Fruit fly (Drosophila melanogaster) whole organism, embryonic: ENCODE measurements around the gene Pez.

ENCODE experiments used
- ATbp ChIP-seq: fragments of 200-800 bp; sonication (Bioruptor generic); optimal IDR thresholded peaks from 2 replicates; lab custom pipeline; 2017; ENCODE audit warnings: missing biosample characterization, mild to moderate bottlenecking, missing genetic modification characterization, missing genetic modification reagents
- Ada2b ChIP-seq: fragments of 200-800 bp; sonication (Bioruptor generic); IDR thresholded peaks from 2 replicates; pipeline ENCODE4 v1.3.6; 2022; ENCODE audit warnings: missing biosample characterization, missing genetic modification characterization
- Adf1 ChIP-seq: fragments of 200-800 bp; sonication (Bioruptor generic); IDR thresholded peaks from 2 replicates; pipeline ENCODE4 v1.3.6; 2022; ENCODE audit warnings: missing biosample characterization, missing genetic modification characterization
- Asciz ChIP-seq: fragments of 200-800 bp; sonication (Bioruptor generic); optimal IDR thresholded peaks from 2 replicates; lab custom pipeline; 2017; ENCODE audit warnings: missing biosample characterization, mild to moderate bottlenecking, missing genetic modification characterization, missing genetic modification reagents
- Awh ChIP-seq: fragments of 200-800 bp; sonication (Bioruptor generic); IDR thresholded peaks from 2 replicates; pipeline ENCODE4, ENCODE4 v1.3.6; 2022; ENCODE audit warnings: missing biosample characterization, missing genetic modification characterization
- B-H2 ChIP-seq: fragments of 200-800 bp; sonication (Bioruptor generic); optimal IDR thresholded peaks from 2 replicates; lab custom pipeline; 2018; ENCODE audit warnings: missing biosample characterization, mild to moderate bottlenecking, missing genetic modification characterization
- Bgb ChIP-seq: fragments of 200-800 bp; sonication (Bioruptor generic); IDR thresholded peaks from 2 replicates; pipeline ENCODE4 v1.3.6; 2022; ENCODE audit warnings: missing biosample characterization, missing genetic modification characterization; ENCODE audit not compliant: partially characterized antibody
- CG10431 ChIP-seq: fragments of 200-800 bp; sonication (Bioruptor generic); optimal IDR thresholded peaks from 3 replicates; lab custom pipeline; 2018; ENCODE audit warnings: missing biosample characterization, mild to moderate bottlenecking, missing genetic modification characterization
- CG10543 ChIP-seq: fragments of 200-800 bp; sonication (Bioruptor generic); optimal IDR thresholded peaks from 3 replicates; lab custom pipeline; 2017; ENCODE audit warnings: missing biosample characterization, mild to moderate bottlenecking, missing genetic modification characterization, moderate library complexity
- CG1602 ChIP-seq: fragments of 200-800 bp; sonication (Bioruptor generic); optimal IDR thresholded peaks from 3 replicates; lab custom pipeline; 2016; ENCODE audit warnings: missing biosample characterization, missing genetic modification characterization
- CG17186 ChIP-seq: fragments of 200-800 bp; sonication (Bioruptor generic); optimal IDR thresholded peaks from 3 replicates; lab custom pipeline; 2017; ENCODE audit warnings: missing biosample characterization, missing genetic modification reagents, missing genetic modification characterization
- CG17829 ChIP-seq: fragments of 200-800 bp; optimal IDR thresholded peaks from 2 replicates; lab custom pipeline; 2019; ENCODE audit warnings: missing biosample characterization, mild to moderate bottlenecking, missing genetic modification characterization, moderate library complexity
- CG18262 ChIP-seq: fragments of 200-800 bp; optimal IDR thresholded peaks from 3 replicates; lab custom pipeline; 2019; ENCODE audit warnings: missing biosample characterization, mild to moderate bottlenecking, missing genetic modification characterization, moderate library complexity
- CG2202 ChIP-seq: fragments of 200-800 bp; sonication (Bioruptor generic); optimal IDR thresholded peaks from 2 replicates; lab custom pipeline; 2018; ENCODE audit warnings: missing biosample characterization, mild to moderate bottlenecking, missing genetic modification characterization
- CG3065 ChIP-seq: fragments of 200-800 bp; sonication (Bioruptor generic); optimal IDR thresholded peaks from 2 replicates; lab custom pipeline; 2016; ENCODE audit warnings: missing biosample characterization, missing genetic modification characterization
- CG33557 ChIP-seq: fragments of 200-800 bp; sonication (Bioruptor generic); optimal IDR thresholded peaks from 2 replicates; lab custom pipeline; 2019; ENCODE audit warnings: missing biosample characterization, mild to moderate bottlenecking, missing genetic modification characterization, moderate library complexity
- CG34422 ChIP-seq: fragments of 200-800 bp; sonication (Bioruptor generic); IDR thresholded peaks from 3 replicates; pipeline ENCODE4 v1.3.6; 2022; ENCODE audit warnings: missing biosample characterization, missing genetic modification characterization
- CG3995 ChIP-seq: fragments of 200-800 bp; sonication (Bioruptor generic); optimal IDR thresholded peaks from 3 replicates; lab custom pipeline; 2016; ENCODE audit warnings: missing biosample characterization, missing genetic modification characterization
- CG5180 ChIP-seq: fragments of 200-800 bp; sonication (Bioruptor generic); optimal IDR thresholded peaks from 3 replicates; lab custom pipeline; 2017; ENCODE audit warnings: missing biosample characterization, missing genetic modification characterization, mild to moderate bottlenecking, moderate library complexity, missing genetic modification reagents
- CG5953 ChIP-seq: fragments of 200-800 bp; sonication (Bioruptor generic); IDR thresholded peaks from 2 replicates; pipeline ENCODE4 v1.3.6; 2022; ENCODE audit warnings: missing biosample characterization, missing genetic modification characterization
- CG6254 ChIP-seq: fragments of 200-800 bp; sonication (Bioruptor generic); optimal IDR thresholded peaks from 3 replicates; lab custom pipeline; 2017; ENCODE audit warnings: mild to moderate bottlenecking, missing biosample characterization, missing genetic modification reagents, missing genetic modification characterization
- CG8388 ChIP-seq: fragments of 200-800 bp; sonication (Bioruptor generic); optimal IDR thresholded peaks from 2 replicates; lab custom pipeline; 2019; ENCODE audit warnings: missing biosample characterization, mild to moderate bottlenecking, missing genetic modification characterization, moderate library complexity
- CoRest ChIP-seq: fragments of 200-800 bp; sonication (Bioruptor generic); optimal IDR thresholded peaks from 3 replicates; lab custom pipeline; 2018; ENCODE audit warnings: missing biosample characterization, mild to moderate bottlenecking, missing genetic modification characterization, moderate library complexity
- D ChIP-seq, 2 experiments: fragments of 200-800 bp in 1 of 2; fragments of >200 bp in 1 of 2; sonication (Bioruptor generic) in 1 of 2; optimal IDR thresholded peaks; 2 replicates in 1 of 2; 3 replicates in 1 of 2; lab custom pipeline; 2017; ENCODE audit warnings: mild to moderate bottlenecking in 1 of 2, missing biosample characterization in 1 of 2, missing genetic modification characterization in 1 of 2, missing genetic modification reagents in 1 of 2
- Doc3 ChIP-seq: fragments of 200-800 bp; sonication (Bioruptor generic); IDR thresholded peaks from 3 replicates; pipeline ENCODE4 v1.3.6; 2022; ENCODE audit warnings: missing biosample characterization, missing genetic modification characterization; ENCODE audit not compliant: partially characterized antibody
- HLHmδ ChIP-seq: fragments of 200-800 bp; sonication (Bioruptor generic); optimal IDR thresholded peaks from 2 replicates; lab custom pipeline; 2018; ENCODE audit warnings: missing biosample characterization, mild to moderate bottlenecking, missing genetic modification characterization, moderate library complexity
- Hsf ChIP-seq: fragments of 200-800 bp; sonication (Bioruptor generic); optimal IDR thresholded peaks from 3 replicates; lab custom pipeline; 2016; ENCODE audit warnings: missing biosample characterization, missing genetic modification characterization
- Kr ChIP-seq: fragments of 200-800 bp; sonication (Bioruptor generic); optimal IDR thresholded peaks from 2 replicates; lab custom pipeline; 2017; ENCODE audit warnings: missing biosample characterization, mild to moderate bottlenecking, missing genetic modification characterization
- MESR4 ChIP-seq: fragments of 200-800 bp; sonication (Bioruptor generic); optimal IDR thresholded peaks from 2 replicates; lab custom pipeline; 2018; ENCODE audit warnings: missing biosample characterization, mild to moderate bottlenecking, missing genetic modification characterization, moderate library complexity
- Nf-YB ChIP-seq: fragments of 200-800 bp; sonication (Bioruptor generic); optimal IDR thresholded peaks from 3 replicates; lab custom pipeline; 2019; ENCODE audit warnings: missing biosample characterization, mild to moderate bottlenecking, missing genetic modification characterization, moderate library complexity
- Spps ChIP-seq: fragments of 200-800 bp; sonication (Bioruptor generic); optimal IDR thresholded peaks from 2 replicates; lab custom pipeline; 2018; ENCODE audit warnings: missing biosample characterization, mild to moderate bottlenecking, missing genetic modification characterization
- Ssrp ChIP-seq: fragments of 200-800 bp; sonication (Bioruptor generic); optimal IDR thresholded peaks from 2 replicates; lab custom pipeline; 2018; ENCODE audit warnings: missing biosample characterization, mild to moderate bottlenecking, missing genetic modification characterization, moderate library complexity
- Usf ChIP-seq: fragments of 200-800 bp; sonication (Bioruptor generic); optimal IDR thresholded peaks from 2 replicates; lab custom pipeline; 2017; ENCODE audit warnings: missing genotype, missing biosample characterization, missing genetic modification characterization
- cad ChIP-seq: fragments of >200 bp; optimal IDR thresholded peaks from 2 replicates; lab custom pipeline; 2017; ENCODE audit warnings: missing biosample characterization, missing genetic modification characterization
- croc ChIP-seq: fragments of 200-800 bp; sonication (Bioruptor generic); conservative IDR thresholded peaks from 3 replicates; pipeline ENCODE4 v1.3.6; 2022; ENCODE audit warnings: missing biosample characterization, missing genetic modification characterization
- dmrt99B ChIP-seq: fragments of 200-800 bp; sonication (Bioruptor generic); optimal IDR thresholded peaks from 2 replicates; lab custom pipeline; 2018; ENCODE audit warnings: missing biosample characterization, mild to moderate bottlenecking, missing genetic modification characterization, moderate library complexity
- exex ChIP-seq: fragments of 200-800 bp; sonication (Bioruptor generic); optimal IDR thresholded peaks from 4 replicates; lab custom pipeline; 2018; ENCODE audit warnings: missing biosample characterization, mild to moderate bottlenecking, missing genetic modification characterization, moderate library complexity
- gsb-n ChIP-seq: fragments of 200-800 bp; sonication (Bioruptor generic); optimal IDR thresholded peaks from 3 replicates; lab custom pipeline; 2018; ENCODE audit warnings: missing biosample characterization, mild to moderate bottlenecking, missing genetic modification characterization
- h ChIP-seq: fragments of >200 bp; optimal IDR thresholded peaks from 2 replicates; lab custom pipeline; 2017
- hb ChIP-seq: fragments of 200-800 bp; sonication (Bioruptor generic); IDR thresholded peaks from 3 replicates; pipeline ENCODE4 v1.3.6; 2022; ENCODE audit warnings: missing biosample characterization, missing genetic modification characterization; ENCODE audit not compliant: partially characterized antibody
- jumu ChIP-seq: fragments of 200-800 bp; sonication (Bioruptor generic); optimal IDR thresholded peaks from 3 replicates; lab custom pipeline; 2016; ENCODE audit warnings: missing biosample characterization, missing genetic modification characterization
- ken ChIP-seq: fragments of 200-800 bp; sonication (Bioruptor generic); IDR thresholded peaks from 3 replicates; pipeline ENCODE4 v1.3.6; 2022; ENCODE audit warnings: missing biosample characterization, missing genetic modification characterization
- pum ChIP-seq: fragments of 200-800 bp; sonication (Bioruptor generic); optimal IDR thresholded peaks from 2 replicates; lab custom pipeline; 2016; ENCODE audit warnings: missing biosample characterization, missing genetic modification characterization
- row ChIP-seq: fragments of 200-800 bp; sonication (Bioruptor generic); IDR thresholded peaks from 3 replicates; pipeline ENCODE4 v1.3.6; 2022; ENCODE audit warnings: missing biosample characterization, missing genetic modification characterization
- run ChIP-seq: fragments of 200-800 bp; sonication (Bioruptor generic); optimal IDR thresholded peaks from 3 replicates; lab custom pipeline; 2018; ENCODE audit warnings: missing biosample characterization, mild to moderate bottlenecking, missing genetic modification characterization
- schlank ChIP-seq: fragments of 200-800 bp; sonication (Bioruptor generic); optimal IDR thresholded peaks from 2 replicates; lab custom pipeline; 2018; ENCODE audit warnings: missing biosample characterization, mild to moderate bottlenecking, missing genetic modification characterization
- sim ChIP-seq: fragments of 200-800 bp; sonication (Bioruptor generic); IDR thresholded peaks from 2 replicates; pipeline ENCODE4 v1.3.6; 2022; ENCODE audit warnings: missing biosample characterization, missing genetic modification characterization
- sqz ChIP-seq: fragments of 200-800 bp; sonication (Bioruptor generic); optimal IDR thresholded peaks from 3 replicates; lab custom pipeline; 2018; ENCODE audit warnings: missing biosample characterization, mild to moderate bottlenecking, missing genetic modification characterization
- tx ChIP-seq: fragments of 200-800 bp; sonication (Bioruptor generic); optimal IDR thresholded peaks from 2 replicates; lab custom pipeline; 2016; ENCODE audit warnings: missing biosample characterization, missing genetic modification characterization
- wdn ChIP-seq: fragments of 200-800 bp; sonication (Bioruptor generic); IDR thresholded peaks from 2 replicates; pipeline ENCODE4 v1.3.6; 2022; ENCODE audit warnings: missing biosample characterization, missing genetic modification characterization

The Pez gene

DNA sequence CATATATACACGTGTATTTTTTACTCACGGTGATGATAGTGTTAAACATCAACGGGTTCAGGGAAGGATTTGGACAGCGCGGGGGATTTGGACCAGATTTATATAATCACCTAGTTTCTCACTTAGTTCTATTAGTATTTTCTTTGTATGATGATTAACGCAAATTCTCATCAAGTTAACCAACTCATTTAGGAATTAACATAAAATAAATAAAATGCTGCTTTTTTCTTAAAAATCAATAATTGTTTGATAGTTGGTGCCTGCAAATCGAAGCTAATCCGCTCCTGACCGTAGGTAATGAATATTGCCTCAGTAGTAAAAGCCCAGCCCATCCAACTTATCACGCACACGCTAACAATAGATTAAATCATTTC, 13.3 kb upstream of the Pez start:
- peak; percentile 74 for TF ChIP-seq CG18262 (tag; lab: Kevin White, UChicago)
- no peak for TF ChIP-seq CG10431
- peak; percentile 80 for TF ChIP-seq Hsf
- peak; percentile 74 for TF ChIP-seq tx (GFP tag; lab: Kevin White, UChicago)
- TF ChIP-seq Asciz (GFP tag; lab: Kevin White, UChicago), result peak; percentile 45
- TF ChIP-seq Nf-YB, result peak; percentile 37
- TF ChIP-seq cad, result no peak
- peak; percentile 62; the same call in 2 of the 3 replicates for TF ChIP-seq ken (GFP tag; lab: Robert Waterston, UW)
- peak; percentile 44 for TF ChIP-seq CG3995 (GFP tag; lab: Kevin White, UChicago)
- TF ChIP-seq CG2202, result no peak
- peak; percentile 39 for TF ChIP-seq CG8388 (GFP tag; lab: Kevin White, UChicago)
- peak; percentile 88 for TF ChIP-seq B-H2 (GFP tag; lab: Kevin White, UChicago)
- TF ChIP-seq CG17186 (GFP tag; lab: Kevin White, UChicago), result peak; percentile 5
- TF ChIP-seq gsb-n (tag; lab: Kevin White, UChicago), result peak; percentile 23
- peak; percentile 83 for TF ChIP-seq Ada2b (GFP tag; lab: Robert Waterston, UW)
- TF ChIP-seq Usf (GFP tag; lab: Kevin White, UChicago), result peak; percentile 81
- TF ChIP-seq CoRest (tag; lab: Kevin White, UChicago), result peak; percentile 93
- TF ChIP-seq wdn (GFP tag; lab: Robert Waterston, UW), result peak; percentile 76
- no peak for TF ChIP-seq Kr (GFP tag; lab: Kevin White, UChicago)
- TF ChIP-seq dmrt99B (tag; lab: Kevin White, UChicago), result peak; percentile 92
- peak; percentile 96 for TF ChIP-seq row (GFP tag; lab: Robert Waterston, UW)
- no peak for TF ChIP-seq D (optimal IDR thresholded peaks at IDR 0.05; lab: Kevin White, UChicago)
- TF ChIP-seq D (GFP tag; optimal IDR thresholded peaks at IDR 0.05; lab: Kevin White, UChicago), result peak; percentile 63
- TF ChIP-seq CG17829 (tag; lab: Kevin White, UChicago), result peak; percentile 70
- no peak for TF ChIP-seq CG6254 (GFP tag; lab: Kevin White, UChicago)
- TF ChIP-seq ATbp, result peak; percentile 56
- TF ChIP-seq Ssrp (tag; lab: Kevin White, UChicago), result peak; percentile 75
- no peak for TF ChIP-seq MESR4
- TF ChIP-seq HLHmδ (GFP tag; lab: Kevin White, UChicago), result no peak
- peak; percentile 57 for TF ChIP-seq Bgb (GFP tag; lab: Robert Waterston, UW)
- TF ChIP-seq croc (GFP tag; lab: Robert Waterston, UW), result peak; percentile 59; the same call in 2 of the 3 replicates
- TF ChIP-seq CG33557 (GFP tag; lab: Kevin White, UChicago), result no peak
- TF ChIP-seq jumu (GFP tag; lab: Kevin White, UChicago), result peak; percentile 76
- TF ChIP-seq CG10543, result peak; percentile 90
- TF ChIP-seq Awh, result no peak
- peak; percentile 77 for TF ChIP-seq CG1602 (GFP tag; lab: Kevin White, UChicago)
- no peak for TF ChIP-seq h (lab: Kevin White, UChicago)
- peak; percentile 79 for TF ChIP-seq schlank (tag; lab: Kevin White, UChicago)
- TF ChIP-seq CG5953 (GFP tag; lab: Robert Waterston, UW), result peak; percentile 35
- no peak; the same call in 1 of the 2 replicates for TF ChIP-seq sim
- peak; percentile 2 for TF ChIP-seq Spps (tag; lab: Kevin White, UChicago)
- peak; percentile 45 for TF ChIP-seq sqz
- peak; percentile 59 for TF ChIP-seq run (tag; lab: Kevin White, UChicago)
- peak; percentile 65 for TF ChIP-seq Adf1 (GFP tag; lab: Robert Waterston, UW)
- TF ChIP-seq hb, result no peak
- peak; percentile 87 for TF ChIP-seq CG34422 (GFP tag; lab: Robert Waterston, UW)
- TF ChIP-seq exex (tag; lab: Kevin White, UChicago), result peak; percentile 84
- peak; percentile 64 for TF ChIP-seq CG5180
- no peak for TF ChIP-seq Doc3
- peak; percentile 15 for TF ChIP-seq CG3065
- peak; percentile 83 for TF ChIP-seq pum (GFP tag; lab: Kevin White, UChicago)
